Worm (Caenorhabditis elegans) whole organism, young adult: ENCODE data around the gene srh-73.

Source experiments
- B0261.1 ChIP-seq: sonication (generic microtip); optimal IDR thresholded peaks from 2 replicates; lab custom pipeline; 2016; ENCODE audit warnings: mild to moderate bottlenecking, missing genetic modification characterization, moderate library complexity, missing compliant biosample characterization
- B0336.3 ChIP-seq: fragments of 200-800 bp; sonication (Bioruptor generic); IDR thresholded peaks from 2 replicates; pipeline ENCODE4 v1.3.6; 2022; ENCODE audit warnings: missing genetic modification characterization, missing compliant biosample characterization
- C06A6.2 ChIP-seq: fragments of 200-800 bp; sonication (Bioruptor generic); conservative IDR thresholded peaks from 2 replicates; pipeline ENCODE4 v1.3.6; 2022; ENCODE audit warnings: missing genetic modification characterization, missing compliant biosample characterization
- F39B2.1 ChIP-seq: fragments of 200-800 bp; sonication (Bioruptor generic); IDR thresholded peaks from 2 replicates; pipeline ENCODE4 v1.3.6; 2022; ENCODE audit warnings: missing genetic modification reagents, missing genetic modification characterization, missing compliant biosample characterization
- F49E8.2 ChIP-seq: sonication (generic microtip); optimal IDR thresholded peaks from 3 replicates; lab custom pipeline; 2017; ENCODE audit warnings: missing genetic modification characterization, mild to moderate bottlenecking, missing compliant biosample characterization, antibody characterized with exemption, moderate library complexity; ENCODE audit not compliant: insufficient read depth
- K11D2.4 ChIP-seq: fragments of 200-800 bp; sonication (Bioruptor generic); IDR thresholded peaks from 2 replicates; pipeline ENCODE4 v1.3.6; 2022; ENCODE audit warnings: missing genetic modification reagents, missing genetic modification characterization, missing compliant biosample characterization
- T07F8.4 ChIP-seq: sonication (generic microtip); optimal IDR thresholded peaks from 2 replicates; lab custom pipeline; 2016; ENCODE audit warnings: mild to moderate bottlenecking, missing genetic modification characterization, moderate library complexity, missing compliant biosample characterization
- T26A5.8 ChIP-seq: sonication (generic microtip); optimal IDR thresholded peaks from 2 replicates; lab custom pipeline; 2016; ENCODE audit warnings: missing genetic modification characterization, missing compliant biosample characterization
- Y53G8AR.9 ChIP-seq: fragments of 200-800 bp; sonication (Bioruptor generic); conservative IDR thresholded peaks from 2 replicates; pipeline ENCODE4 v1.3.6; 2022; ENCODE audit warnings: missing genetic modification reagents, missing genetic modification characterization, missing compliant biosample characterization
- Y79H2A.3 ChIP-seq: fragments of 200-800 bp; sonication (Bioruptor generic); conservative IDR thresholded peaks from 2 replicates; pipeline ENCODE4 v1.3.6; 2022; ENCODE audit warnings: missing genetic modification reagents, missing genetic modification characterization, missing compliant biosample characterization
- Y95B8A.8 ChIP-seq: fragments of 200-800 bp; sonication (Bioruptor generic); IDR thresholded peaks from 2 replicates; pipeline ENCODE4 v1.3.6; 2022; ENCODE audit warnings: missing genetic modification reagents, missing genetic modification characterization, missing compliant biosample characterization
- ama-1 ChIP-seq, 3 experiments: fragments of 150-350 bp in 1 of 3; sonication (generic microtip) in 2 of 3; optimal IDR thresholded peaks; 2 replicates each; lab custom pipeline; 2014 to 2018; ENCODE audit warnings: missing biosample characterization in 2 of 3, missing genetic modification characterization in 2 of 3, missing genetic modification reagents in 2 of 3
- bed-1 ChIP-seq: fragments of 200-800 bp; sonication (Bioruptor generic); IDR thresholded peaks from 2 replicates; pipeline ENCODE4 v1.3.6; 2022; ENCODE audit warnings: missing genetic modification reagents, missing genetic modification characterization, missing compliant biosample characterization
- cebp-2 ChIP-seq: fragments of 200-800 bp; sonication (Bioruptor generic); IDR thresholded peaks from 2 replicates; pipeline ENCODE4 v1.3.6; 2022; ENCODE audit warnings: missing genetic modification characterization, missing compliant biosample characterization
- dox-1 ChIP-seq: fragments of 200-800 bp; sonication (Bioruptor generic); IDR thresholded peaks from 2 replicates; pipeline ENCODE4 v1.3.6; 2022; ENCODE audit warnings: missing genetic modification reagents, missing genetic modification characterization, missing compliant biosample characterization
- egl-44 ChIP-seq: fragments of 200-800 bp; sonication (Bioruptor generic); IDR thresholded peaks from 2 replicates; pipeline ENCODE4 v1.3.6; 2022; ENCODE audit warnings: missing genetic modification reagents, missing genetic modification characterization, missing compliant biosample characterization
- ekl-4 ChIP-seq: fragments of 200-800 bp; sonication (Bioruptor generic); IDR thresholded peaks from 2 replicates; pipeline ENCODE4 v1.3.6; 2022; ENCODE audit warnings: missing genetic modification reagents, missing genetic modification characterization, missing compliant biosample characterization
- him-1 ChIP-seq: sonication (generic microtip); optimal IDR thresholded peaks from 2 replicates; lab custom pipeline; 2016; ENCODE audit warnings: missing genotype, missing genetic modification reagents, missing genetic modification characterization, missing compliant biosample characterization
- hlh-26 ChIP-seq: fragments of 200-800 bp; sonication (Bioruptor generic); conservative IDR thresholded peaks from 2 replicates; pipeline ENCODE4 v1.3.6; 2022; ENCODE audit warnings: missing genetic modification reagents, missing genetic modification characterization, missing compliant biosample characterization
- hrde-1 ChIP-seq: sonication (generic microtip); optimal IDR thresholded peaks from 2 replicates; lab custom pipeline; 2016; ENCODE audit warnings: missing genetic modification characterization, mild to moderate bottlenecking, missing compliant biosample characterization, moderate library complexity, missing genotype, missing genetic modification reagents, borderline replicate concordance
- lin-35 ChIP-seq, 3 experiments: fragments of 150-350 bp in 2 of 3; sonication (generic microtip) in 1 of 3; optimal IDR thresholded peaks; 2 replicates each; lab custom pipeline; 2014 to 2018; ENCODE audit warnings: missing biosample characterization in 3 of 3, missing genetic modification characterization in 3 of 3, missing genetic modification reagents in 3 of 3
- madf-10 ChIP-seq: sonication (generic microtip); optimal IDR thresholded peaks from 2 replicates; lab custom pipeline; 2016; ENCODE audit warnings: mild to moderate bottlenecking, missing genetic modification characterization, missing compliant biosample characterization
- mel-28 ChIP-seq: sonication (generic microtip); optimal IDR thresholded peaks from 2 replicates; lab custom pipeline; 2016; ENCODE audit warnings: borderline replicate concordance, mild to moderate bottlenecking, missing genetic modification characterization, missing compliant biosample characterization
- repo-1 ChIP-seq: sonication (generic microtip); optimal IDR thresholded peaks from 2 replicates; lab custom pipeline; 2017; ENCODE audit warnings: mild to moderate bottlenecking, missing genetic modification characterization, missing compliant biosample characterization
- tbp1 ChIP-seq: fragments of 200-800 bp; sonication (Bioruptor generic); optimal IDR thresholded peaks from 2 replicates; lab custom pipeline; 2018; ENCODE audit warnings: mild to moderate bottlenecking, missing genetic modification characterization, missing compliant biosample characterization
- tlf-1 ChIP-seq: fragments of 200-800 bp; sonication (Bioruptor generic); optimal IDR thresholded peaks from 2 replicates; lab custom pipeline; 2018; ENCODE audit warnings: mild to moderate bottlenecking, missing genetic modification characterization, missing compliant biosample characterization
- unc-130 ChIP-seq: sonication (generic microtip); optimal IDR thresholded peaks from 2 replicates; lab custom pipeline; 2016; ENCODE audit warnings: missing genetic modification reagents, missing genetic modification characterization, missing compliant biosample characterization
- unc-62 ChIP-seq: fragments of 150-350 bp; optimal IDR thresholded peaks from 2 replicates; lab custom pipeline; 2014; ENCODE audit warnings: missing biosample characterization, missing genetic modification reagents, missing genetic modification characterization
- zfh-2 ChIP-seq: fragments of 200-800 bp; sonication (Bioruptor generic); conservative IDR thresholded peaks from 2 replicates; pipeline ENCODE4 v1.3.6; 2022; ENCODE audit warnings: missing genetic modification reagents, missing genetic modification characterization, missing compliant biosample characterization
- ztf-18 ChIP-seq: sonication (generic microtip); optimal IDR thresholded peaks from 2 replicates; lab custom pipeline; 2016; ENCODE audit warnings: missing genotype, mild to moderate bottlenecking, missing genetic modification characterization, missing compliant biosample characterization
- ztf-25 ChIP-seq: fragments of 200-800 bp; sonication (Bioruptor generic); IDR thresholded peaks from 2 replicates; pipeline ENCODE4 v1.3.6; 2022; ENCODE audit warnings: missing genetic modification reagents, missing genetic modification characterization, missing compliant biosample characterization
- ztf-26 ChIP-seq: sonication (generic microtip); optimal IDR thresholded peaks from 2 replicates; lab custom pipeline; 2017; ENCODE audit warnings: missing genetic modification characterization, missing compliant biosample characterization
- ztf-6 ChIP-seq: fragments of 200-800 bp; sonication (Bioruptor generic); IDR thresholded peaks from 2 replicates; pipeline ENCODE4 v1.3.6; 2022; ENCODE audit warnings: missing genetic modification reagents, missing genetic modification characterization, missing compliant biosample characterization

Gene srh-73

ce11 chrII:12494556-12495131 is 17.3 kb upstream of the srh-73 start, which contains the start of gene col-85 (continued):
- TF ChIP-seq tlf-1 (GFP tag; lab: Kevin White, UChicago): peak; percentile 57
- peak; percentile 17 for TF ChIP-seq zfh-2 (GFP tag; lab: Robert Waterston, UW)
- peak; percentile 93 for TF ChIP-seq ztf-25 (GFP tag; lab: Robert Waterston, UW)
- peak; percentile 85 for TF ChIP-seq T07F8.4 (tag; lab: Kevin White, UChicago)
- 0 out of 2 replicates have a peak, but pooled peaks have one; percentile 77 for TF ChIP-seq bed-1 (GFP tag; lab: Robert Waterston, UW)
- TF ChIP-seq Y53G8AR.9 (GFP tag; lab: Robert Waterston, UW): peak; percentile 79
- TF ChIP-seq ztf-6 (GFP tag; lab: Robert Waterston, UW): peak; percentile 81
- TF ChIP-seq ztf-18 (tag; lab: Kevin White, UChicago): peak; percentile 81
- TF ChIP-seq tbp1 (GFP tag; lab: Kevin White, UChicago): peak; percentile 95
- TF ChIP-seq K11D2.4 (GFP tag; lab: Robert Waterston, UW): peak; percentile 70
- TF ChIP-seq, all 124 proteins: peak for 98

- TF ChIP-seq him-1 (no peak), T07F8.4 (tag; lab: Kevin White, UChicago) (no peak), bed-1 (GFP tag; lab: Robert Waterston, UW) (no peak), B0336.3 (GFP tag; lab: Robert Waterston, UW) (no peak), repo-1 (tag; lab: Kevin White, UChicago) (no peak), T26A5.8 (no peak), dox-1 (GFP tag; lab: Robert Waterston, UW) (no peak), F49E8.2 (no peak), C06A6.2 (GFP tag; lab: Robert Waterston, UW) (no peak), F39B2.1 (GFP tag; lab: Robert Waterston, UW) (no peak), cebp-2 (GFP tag; lab: Robert Waterston, UW) (no peak)
Observed at ce11 chrII:12496981-12497380, 15.0 kb upstream of the srh-73 start, which contains the start of gene T21B4.3. Gene T21B4.3 (minus strand): TSS chrII:12497081.

- TF ChIP-seq ztf-26 (tag; lab: Kevin White, UChicago) (no peak), zfh-2 (GFP tag; lab: Robert Waterston, UW) (peak; percentile 42; the same call in 1 of the 2 replicates)
Observed at ce11 chrII:12499969-12500368, 12.0 kb upstream of the srh-73 start.

ce11 chrII:12502784-12503183 is 9.2 kb upstream of the srh-73 start, which contains the start of gene ador-1:
Gene ador-1 (minus strand): TSS chrII:12502884.
- TF ChIP-seq C06A6.2 (GFP tag; lab: Robert Waterston, UW) (no peak), ekl-4 (GFP tag; lab: Robert Waterston, UW) (no peak), egl-44 (GFP tag; lab: Robert Waterston, UW) (no peak), lin-35 (GFP tag; optimal IDR thresholded peaks at IDR 0.05; lab: Kevin White, UChicago) (no peak), unc-130 (GFP tag; lab: Kevin White, UChicago) (no peak), hrde-1 (tag; lab: Kevin White, UChicago) (no peak)
- TF ChIP-seq, all 124 proteins: peak for 0

- no peak for TF ChIP-seq Y79H2A.3
- TF ChIP-seq unc-62: no peak
- TF ChIP-seq mel-28 (tag; lab: Kevin White, UChicago): no peak
- no peak for TF ChIP-seq tbp1 (GFP tag; lab: Kevin White, UChicago)
- no peak for TF ChIP-seq B0261.1 (tag; lab: Kevin White, UChicago)
- no peak for TF ChIP-seq Y95B8A.8 (GFP tag; lab: Robert Waterston, UW)
- TF ChIP-seq ama-1 (optimal IDR thresholded peaks at IDR 0.05; lab: Kevin White, UChicago): no peak
- TF ChIP-seq ama-1 (GFP tag; optimal IDR thresholded peaks at IDR 0.05; lab: Kevin White, UChicago): no peak
- no peak for TF ChIP-seq madf-10 (tag; lab: Kevin White, UChicago)
- no peak for TF ChIP-seq T07F8.4 (tag; lab: Kevin White, UChicago)
- no peak for TF ChIP-seq hlh-26 (GFP tag; lab: Robert Waterston, UW)
Observed at ce11 chrII:12506511-12506910, 5.5 kb upstream of the srh-73 start.
